Worm (Caenorhabditis elegans): ENCODE data around the gene ceh-1.
A peak's percentile ranks its signal among the peaks of the same experiment; 100 is the strongest.
"Not testable (repeated sequence)": the region's sequence is repeated elsewhere in the genome, so short reads cannot be mapped to it uniquely, and the experiment has no call there.

ceh-1 gene

DNA sequence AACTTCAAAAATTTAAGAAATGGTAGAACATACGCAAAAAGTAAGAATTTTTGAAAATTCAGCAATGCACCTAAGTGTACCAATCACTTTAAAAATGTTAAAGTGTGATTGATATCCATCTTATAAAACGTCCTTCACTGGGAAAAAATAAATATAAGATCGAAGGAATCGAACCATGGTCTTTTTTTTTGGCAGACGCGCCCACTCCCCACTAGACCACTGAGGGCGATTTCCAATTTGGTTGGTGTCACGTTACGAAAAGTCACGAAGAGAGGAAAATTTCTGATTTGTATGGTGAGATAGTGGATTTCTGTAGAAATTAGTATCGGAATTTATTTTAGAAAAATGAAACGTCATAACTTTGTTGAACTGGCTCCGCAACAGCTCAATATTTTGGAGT, 46.7 kb downstream of the ceh-1 start:
- TF ChIP-seq ama-1 (optimal IDR thresholded peaks at IDR 0.05), result no peak

DNA sequence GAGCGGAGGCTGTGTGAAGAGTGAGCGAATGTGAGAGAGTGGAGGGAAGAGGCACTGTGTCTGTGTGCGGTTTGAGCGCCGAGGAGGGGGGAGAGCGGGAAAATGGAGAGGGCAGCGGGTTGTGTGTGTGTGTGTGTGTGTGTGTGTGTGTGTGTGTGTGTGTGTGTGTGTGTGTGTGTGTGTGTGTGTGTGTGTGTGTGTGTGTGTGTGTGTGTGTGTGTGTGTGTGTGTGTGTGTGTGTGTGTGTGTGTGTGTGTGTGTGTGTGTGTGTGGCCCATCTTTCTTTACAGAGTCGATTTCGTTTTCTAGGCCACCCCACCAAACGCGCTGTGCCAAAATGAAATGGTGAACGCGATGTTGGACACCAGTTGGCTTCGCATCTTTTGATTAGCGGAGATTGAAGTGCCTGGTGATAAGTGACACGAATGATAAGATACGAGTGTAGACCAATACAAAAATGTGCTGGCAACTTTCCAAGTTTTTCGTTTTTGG, 47.5 kb downstream of the ceh-1 start:
- TF ChIP-seq nhr-129 (tag; optimal IDR thresholded peaks at IDR 0.05) (peak; percentile 20), blmp-1 (tag; optimal IDR thresholded peaks at IDR 0.05; ENCODE audit: insufficient read depth) (peak; percentile 78), Y55F3AM.14 (GFP tag; optimal IDR thresholded peaks at IDR 0.05) (peak; percentile 96), sma-9 (GFP tag; optimal IDR thresholded peaks at IDR 0.05) (peak; percentile 69), C34F6.9 (tag; optimal IDR thresholded peaks at IDR 0.05) (peak; percentile 2), ceh-16 (tag; optimal IDR thresholded peaks at IDR 0.05) (peak; percentile 66), nhr-21 (tag; optimal IDR thresholded peaks at IDR 0.05) (peak; percentile 44), ztf-4 (tag; optimal IDR thresholded peaks at IDR 0.05) (peak; percentile 3), fos-1 (tag; optimal IDR thresholded peaks at IDR 0.05) (peak; percentile 35), F13H6.1 (tag; optimal IDR thresholded peaks at IDR 0.05) (peak; percentile 96), crh-2 (tag; optimal IDR thresholded peaks at IDR 0.05) (peak; percentile 69), nhr-25 (tag; optimal IDR thresholded peaks at IDR 0.05) (peak; percentile 58), unc-55 (GFP tag; optimal IDR thresholded peaks at IDR 0.05) (peak; percentile 45), nhr-23 (tag; optimal IDR thresholded peaks at IDR 0.05) (peak; percentile 18), mab-5 (tag; optimal IDR thresholded peaks at IDR 0.05) (peak; percentile 89)
- not testable (repeated sequence) for TF ChIP-seq sma-9 (tag; optimal IDR thresholded peaks at IDR 0.05)

DNA sequence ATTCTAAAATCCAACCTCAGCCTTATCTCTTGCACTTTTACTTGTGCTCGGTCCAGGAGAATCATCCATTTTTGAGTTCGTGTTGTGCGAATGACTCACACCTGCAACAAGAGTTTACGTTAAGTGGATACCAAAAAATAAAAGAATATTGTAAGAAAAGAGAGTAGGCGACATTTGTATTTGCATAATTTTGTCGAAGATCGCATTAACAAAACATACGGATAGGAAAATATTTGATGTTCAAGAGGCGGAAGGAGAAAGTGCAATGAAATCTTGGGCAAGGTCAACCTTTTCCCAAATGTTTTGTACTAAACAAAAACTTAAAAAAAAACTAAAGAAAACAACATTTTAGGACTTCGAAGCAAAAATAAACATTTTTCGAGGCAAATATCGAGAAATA, 48.1 kb downstream of the ceh-1 start, which contains the start of gene spat-3:
TSS of gene spat-3 (minus strand) at position 101 of the 400 bp plus-strand sequence.
- TF ChIP-seq ztf-4 (tag; optimal IDR thresholded peaks at IDR 0.05) (no peak), F13H6.1 (tag; optimal IDR thresholded peaks at IDR 0.05) (no peak), C34F6.9 (tag; optimal IDR thresholded peaks at IDR 0.05) (no peak), nhr-6 (tag; optimal IDR thresholded peaks at IDR 0.05) (no peak), dmd-4 (tag; optimal IDR thresholded peaks at IDR 0.05) (no peak), skn-1 (tag; optimal IDR thresholded peaks at IDR 0.05) (no peak)

DNA sequence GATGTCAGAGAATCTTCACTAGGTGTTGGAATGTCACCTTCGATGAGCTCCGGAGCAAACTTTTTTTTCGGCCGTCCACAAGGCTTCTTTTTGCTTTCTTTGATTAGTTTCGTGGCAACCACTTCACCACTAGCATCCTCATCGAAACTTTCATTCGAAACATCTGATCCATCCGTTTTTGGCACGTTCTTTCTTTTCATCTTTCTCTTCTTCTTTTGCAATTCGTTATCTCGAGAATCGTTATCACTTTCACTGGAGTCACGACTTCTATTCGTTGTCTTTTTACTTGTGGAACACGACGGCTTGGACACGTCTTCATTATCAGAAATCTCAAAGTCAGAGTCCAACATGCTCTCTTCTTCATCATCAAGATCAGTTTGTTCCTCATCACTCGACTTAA, 49.8 kb downstream of the ceh-1 start:
- TF ChIP-seq unc-39 (tag; optimal IDR thresholded peaks at IDR 0.05) (no peak), Y55F3AM.14 (GFP tag; optimal IDR thresholded peaks at IDR 0.05) (no peak), sem-4 (tag; optimal IDR thresholded peaks at IDR 0.05) (no peak), nhr-23 (tag; optimal IDR thresholded peaks at IDR 0.05) (no peak)

All from whole organism, L2 larva.